Worm (Caenorhabditis elegans) whole organism, L4/young adult: ENCODE measurements around the gene fum-1.
"Not testable (repeated sequence)": the region's sequence is repeated elsewhere in the genome, so short reads cannot be mapped to it uniquely, and the experiment has no call there.

Source experiments
- W03F9.2 ChIP-seq: fragments of 150-350 bp; optimal IDR thresholded peaks from 2 replicates; lab custom pipeline; 2014; ENCODE audit warnings: missing biosample characterization, missing genetic modification characterization
- dao-5 ChIP-seq: sonication (generic microtip); optimal IDR thresholded peaks from 2 replicates; lab custom pipeline; 2016; ENCODE audit warnings: missing genotype, missing genetic modification characterization, moderate library complexity, missing compliant biosample characterization
- him-1 ChIP-seq: sonication (generic microtip); optimal IDR thresholded peaks from 2 replicates; lab custom pipeline; 2016; ENCODE audit warnings: missing genotype, missing genetic modification reagents, missing genetic modification characterization, missing compliant biosample characterization

Gene fum-1

ce11 chrIII:7465347-7465746 is at the start of gene fum-1:
Gene fum-1 (plus strand): TSS chrIII:7465605.
- TF ChIP-seq W03F9.2 (tag; lab: Kevin White, UChicago) (no peak), dao-5 (tag; lab: Kevin White, UChicago) (no peak), him-1 (no peak)

ce11 chrIII:7453653-7454124 is 11.7 kb upstream of the fum-1 start, which contains the start of gene alh-12:
Gene alh-12 (plus strand): TSS chrIII:7454074.
- TF ChIP-seq W03F9.2 (tag; lab: Kevin White, UChicago) (no peak), him-1 (no peak), dao-5 (tag; lab: Kevin White, UChicago) (no peak)

- no peak for TF ChIP-seq W03F9.2 (tag; lab: Kevin White, UChicago)
- no peak for TF ChIP-seq dao-5 (tag; lab: Kevin White, UChicago)
- no peak for TF ChIP-seq him-1
Observed at ce11 chrIII:7456640-7457039, 8.8 kb upstream of the fum-1 start, which contains the start of gene Y69F12A.1. Gene Y69F12A.1 (plus strand): TSS chrIII:7456940.

- TF ChIP-seq him-1 (no peak), W03F9.2 (tag; lab: Kevin White, UChicago) (no peak), dao-5 (tag; lab: Kevin White, UChicago) (no peak)
Observed at ce11 chrIII:7458846-7459365, 6.5 kb upstream of the fum-1 start, which contains the start of the genes fipr-19 and fipr-18. Gene fipr-19 (minus strand): TSS chrIII:7458946. Gene fipr-18 (plus strand): TSS chrIII:7459315.

- TF ChIP-seq W03F9.2 (tag; lab: Kevin White, UChicago), result no peak
- TF ChIP-seq dao-5 (tag; lab: Kevin White, UChicago), result no peak
- TF ChIP-seq him-1, result no peak
Observed at ce11 chrIII:7460018-7460417, 5.4 kb upstream of the fum-1 start, which contains the start of gene mls-1. Gene mls-1 (plus strand): TSS chrIII:7460341.

- TF ChIP-seq him-1, result no peak
- no peak for TF ChIP-seq W03F9.2 (tag; lab: Kevin White, UChicago)
- no peak for TF ChIP-seq dao-5 (tag; lab: Kevin White, UChicago)
Observed at ce11 chrIII:7462295-7462694, 3.1 kb upstream of the fum-1 start, which contains the start of gene fipr-20. Gene fipr-20 (minus strand): TSS chrIII:7462395.

- TF ChIP-seq dao-5 (tag; lab: Kevin White, UChicago) (no peak), him-1 (no peak), W03F9.2 (tag; lab: Kevin White, UChicago) (no peak)
Observed at ce11 chrIII:7463438-7464008, 1.9 kb upstream of the fum-1 start, which contains the start of gene H14A12.3. Gene H14A12.3 (plus strand): TSS chrIII:7463797.

ce11 chrIII:7468980-7469379 is 3.6 kb downstream of the fum-1 start, which contains the start of gene H14A12.5:
Gene H14A12.5 (minus strand): TSS chrIII:7469080.
- not testable (repeated sequence) for TF ChIP-seq him-1; W03F9.2 (tag; lab: Kevin White, UChicago); dao-5 (tag; lab: Kevin White, UChicago)

ce11 chrIII:7478932-7479331 is 13.5 kb downstream of the fum-1 start:
- no peak for TF ChIP-seq dao-5 (tag; lab: Kevin White, UChicago)
- no peak for TF ChIP-seq W03F9.2 (tag; lab: Kevin White, UChicago)
- no peak for TF ChIP-seq him-1

- no peak for TF ChIP-seq him-1
- TF ChIP-seq W03F9.2 (tag; lab: Kevin White, UChicago), result no peak
- TF ChIP-seq dao-5 (tag; lab: Kevin White, UChicago), result no peak
Observed at ce11 chrIII:7484765-7485164, 19.4 kb downstream of the fum-1 start.

ce11 chrIII:7488303-7488702 is 22.9 kb downstream of the fum-1 start:
- TF ChIP-seq W03F9.2 (tag; lab: Kevin White, UChicago), result no peak
- no peak for TF ChIP-seq dao-5 (tag; lab: Kevin White, UChicago)
- no peak for TF ChIP-seq him-1

- TF ChIP-seq W03F9.2 (tag; lab: Kevin White, UChicago) (no peak), him-1 (no peak), dao-5 (tag; lab: Kevin White, UChicago) (no peak)
Observed at ce11 chrIII:7489055-7489534, 23.7 kb downstream of the fum-1 start, which contains the start of gene mup-4. Gene mup-4 (minus strand): TSS chrIII:7489105.

- TF ChIP-seq him-1 (no peak), dao-5 (tag; lab: Kevin White, UChicago) (no peak), W03F9.2 (tag; lab: Kevin White, UChicago) (no peak)
Observed at ce11 chrIII:7490061-7490460, 24.7 kb downstream of the fum-1 start.

- TF ChIP-seq him-1 (no peak), W03F9.2 (tag; lab: Kevin White, UChicago) (no peak), dao-5 (tag; lab: Kevin White, UChicago) (no peak)
Observed at ce11 chrIII:7491931-7492330, 26.5 kb downstream of the fum-1 start.
